Fruit fly (Drosophila melanogaster) whole organism, wandering third instar larva: ENCODE measurements around the gene Tbca.

ENCODE experiments used
- Abd-B ChIP-seq: fragments of >200 bp; optimal IDR thresholded peaks from 2 replicates; lab custom pipeline; 2017; ENCODE audit warnings: missing biosample characterization, missing genetic modification characterization
- GATAd ChIP-seq: sonication (Bioruptor generic); optimal IDR thresholded peaks from 2 replicates; lab custom pipeline; 2016; ENCODE audit warnings: missing biosample characterization, missing genetic modification characterization
- Hnf4 ChIP-seq: fragments of 200-800 bp; sonication (Bioruptor generic); optimal IDR thresholded peaks from 2 replicates; lab custom pipeline; 2016; ENCODE audit warnings: missing biosample characterization, mild to moderate bottlenecking, missing genetic modification characterization
- OdsH ChIP-seq: fragments of 200-800 bp; sonication (Bioruptor generic); optimal IDR thresholded peaks from 2 replicates; lab custom pipeline; 2016; ENCODE audit warnings: missing biosample characterization, mild to moderate bottlenecking, missing genetic modification characterization
- dmrt93B ChIP-seq: fragments of 200-800 bp; sonication (Bioruptor generic); optimal IDR thresholded peaks from 2 replicates; lab custom pipeline; 2018; ENCODE audit warnings: missing biosample characterization, mild to moderate bottlenecking, missing genetic modification characterization
- lola ChIP-seq: fragments of >200 bp; optimal IDR thresholded peaks from 2 replicates; lab custom pipeline; 2017; ENCODE audit warnings: missing biosample characterization, missing genetic modification characterization
- rgr ChIP-seq: fragments of 200-800 bp; sonication (Bioruptor generic); optimal IDR thresholded peaks from 3 replicates; lab custom pipeline; 2016; ENCODE audit warnings: missing biosample characterization, mild to moderate bottlenecking, missing genetic modification characterization
- usp ChIP-seq: fragments of >200 bp; optimal IDR thresholded peaks from 2 replicates; lab custom pipeline; 2017; ENCODE audit warnings: missing biosample characterization, missing genetic modification characterization

DNA sequence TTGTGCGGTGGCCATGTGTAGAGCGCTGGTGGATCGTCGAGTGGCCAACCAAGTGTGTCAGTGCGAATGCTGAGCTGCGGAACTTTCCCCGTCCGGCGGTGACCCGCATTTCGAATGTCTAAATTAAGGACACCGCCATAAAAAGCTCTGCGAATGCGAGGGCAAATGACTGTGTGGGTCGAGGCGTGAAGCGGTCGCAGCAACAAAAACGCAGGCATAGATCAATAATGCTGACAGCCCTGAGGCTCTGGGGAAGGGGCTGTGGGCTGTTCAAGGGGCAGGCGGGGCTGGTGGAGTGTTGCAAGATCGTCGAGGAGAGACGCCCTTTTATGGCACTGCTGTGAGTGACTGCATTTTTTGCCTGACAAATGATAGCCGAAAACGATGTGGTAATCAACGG is 23.8 kb upstream of the Tbca start:
- TF ChIP-seq usp (GFP tag; lab: Kevin White, UChicago) (no peak), dmrt93B (GFP tag; lab: Kevin White, UChicago) (no peak), OdsH (GFP tag; lab: Kevin White, UChicago) (no peak), GATAd (GFP tag; lab: Kevin White, UChicago) (no peak), Hnf4 (GFP tag; lab: Kevin White, UChicago) (no peak), rgr (GFP tag; lab: Kevin White, UChicago) (no peak), Abd-B (GFP tag; lab: Kevin White, UChicago) (no peak), lola (GFP tag; lab: Kevin White, UChicago) (no peak)
